Worm (Caenorhabditis elegans): ENCODE measurements around the gene F39H12.1.

- TF ChIP-seq F22D6.2 (tag; optimal IDR thresholded peaks at IDR 0.05) = no peak
- TF ChIP-seq madf-8 (GFP tag; conservative IDR thresholded peaks at IDR 0.05) = no peak
- no peak for TF ChIP-seq dpl-1 (GFP tag; optimal IDR thresholded peaks at IDR 0.05)
- no peak for TF ChIP-seq gei-17 (GFP tag; optimal IDR thresholded peaks at IDR 0.05)
- no peak for TF ChIP-seq ztf-3 (GFP tag; optimal IDR thresholded peaks at IDR 0.05)
- no peak for TF ChIP-seq sdz-38 (tag; optimal IDR thresholded peaks at IDR 0.05)
- no peak for TF ChIP-seq unc-62 (GFP tag; optimal IDR thresholded peaks at IDR 0.05)
- TF ChIP-seq nfya-1 (tag; optimal IDR thresholded peaks at IDR 0.05; ENCODE audit: borderline replicate concordance, insufficient read depth) = no peak
- TF ChIP-seq pha-4 (tag; optimal IDR thresholded peaks at IDR 0.05) = no peak
- TF ChIP-seq nhr-90 (tag; optimal IDR thresholded peaks at IDR 0.05) = no peak
- no peak for TF ChIP-seq snpc-4 (GFP tag; optimal IDR thresholded peaks at IDR 0.05)
- TF ChIP-seq snpc-4 (tag; optimal IDR thresholded peaks at IDR 0.05) = no peak
- TF ChIP-seq unc-130 (GFP tag; optimal IDR thresholded peaks at IDR 0.05) = no peak
- TF ChIP-seq F49E8.2 (tag; optimal IDR thresholded peaks at IDR 0.05; ENCODE audit: insufficient read depth) = no peak
- no peak for TF ChIP-seq nfya-2 (GFP tag; IDR thresholded peaks at IDR 0.05)
Observed at ce11 chrX:812264-812663, 22.3 kb upstream of the F39H12.1 start.

All from whole organism, young adult.